Worm (Caenorhabditis elegans): ENCODE measurements around the gene rpb-8.
A peak's percentile ranks its signal among the peaks of the same experiment; 100 is the strongest.

Gene rpb-8

DNA sequence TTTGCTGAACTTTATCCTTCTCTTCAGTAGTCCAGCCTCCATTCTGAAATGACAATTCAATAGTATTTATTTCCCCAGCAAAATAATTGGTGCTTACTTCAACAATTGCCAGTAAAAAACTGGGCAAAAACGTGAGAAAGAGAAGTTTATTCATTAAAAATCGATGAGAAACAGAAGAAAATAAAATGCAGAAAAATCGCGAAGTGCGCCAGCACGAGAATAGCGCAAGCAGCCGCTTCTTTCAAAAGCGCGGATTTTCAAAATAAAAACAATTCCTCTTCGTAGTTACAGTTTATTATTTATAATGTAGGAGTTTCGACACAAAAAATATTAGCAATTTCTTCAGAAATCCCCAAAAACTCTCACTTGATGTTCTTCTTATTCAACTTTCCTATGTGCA, 45.1 kb upstream of the rpb-8 start, which contains the start of gene C27F2.9 (continued):
- TF ChIP-seq K12H6.12 (tag; optimal IDR thresholded peaks at IDR 0.05) = peak; percentile 54
- TF ChIP-seq attf-3 (GFP tag; conservative IDR thresholded peaks at IDR 0.05) = peak; percentile 77
- TF ChIP-seq madf-10 (tag; optimal IDR thresholded peaks at IDR 0.05) = peak; percentile 35
- peak; percentile 34 for TF ChIP-seq ceh-27 (GFP tag; optimal IDR thresholded peaks at IDR 0.05)
- peak; percentile 42; the same call in 1 of the 2 replicates for TF ChIP-seq ztf-6 (GFP tag; IDR thresholded peaks at IDR 0.05)
- TF ChIP-seq rcor-1 (GFP tag; IDR thresholded peaks at IDR 0.05) = peak; percentile 90
- peak; percentile 98 for TF ChIP-seq ztf-18 (tag; optimal IDR thresholded peaks at IDR 0.05)
- peak; percentile 77 for TF ChIP-seq lsl-1 (GFP tag; optimal IDR thresholded peaks at IDR 0.05)
- TF ChIP-seq mcd-1 (GFP tag; IDR thresholded peaks at IDR 0.05) = peak; percentile 90
- TF ChIP-seq attf-5 (GFP tag; optimal IDR thresholded peaks at IDR 0.05) = peak; percentile 91
- peak; percentile 73 for TF ChIP-seq pbrm-1 (GFP tag; IDR thresholded peaks at IDR 0.05)
- peak; percentile 67; the same call in 1 of the 2 replicates for TF ChIP-seq ceh-100 (GFP tag; IDR thresholded peaks at IDR 0.05)
- peak; percentile 67 for TF ChIP-seq xnd-1 (tag; optimal IDR thresholded peaks at IDR 0.05)
- TF ChIP-seq Y56A3A.18 (GFP tag; IDR thresholded peaks at IDR 0.05) = no peak
- TF ChIP-seq lin-54 (GFP tag; optimal IDR thresholded peaks at IDR 0.05) = peak; percentile 100
- TF ChIP-seq tbp1 (GFP tag; optimal IDR thresholded peaks at IDR 0.05) = no peak
- no peak for TF ChIP-seq Y79H2A.3 (GFP tag; conservative IDR thresholded peaks at IDR 0.05)
- peak; percentile 67 for TF ChIP-seq hmg-1.2 (GFP tag; IDR thresholded peaks at IDR 0.05)
- TF ChIP-seq rpc-1 (optimal IDR thresholded peaks at IDR 0.05) = no peak
- no peak for TF ChIP-seq rpc-1 (tag; optimal IDR thresholded peaks at IDR 0.05)
- peak; percentile 97 for TF ChIP-seq dpl-1 (GFP tag; optimal IDR thresholded peaks at IDR 0.05)
- TF ChIP-seq K11D2.4 (GFP tag; IDR thresholded peaks at IDR 0.05) = peak; percentile 83

DNA sequence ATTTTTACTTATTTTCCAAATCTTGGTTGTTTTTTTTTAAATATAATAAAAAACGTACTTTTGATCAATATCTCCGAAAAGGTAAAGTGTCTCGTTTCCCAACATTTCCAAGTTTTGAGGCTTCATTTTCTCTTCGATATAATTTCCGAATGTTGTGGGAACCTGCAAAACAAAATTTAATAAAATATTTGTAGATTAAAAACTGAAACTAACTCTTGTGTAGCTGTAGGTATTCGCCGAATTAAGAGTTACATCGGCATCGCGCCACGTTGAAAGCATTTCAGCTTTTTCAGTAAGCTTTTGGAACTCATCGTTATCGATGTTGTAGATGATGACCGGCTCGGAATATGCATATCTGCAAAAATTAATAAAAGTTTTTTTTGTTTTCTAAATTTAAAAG, 44.6 kb upstream of the rpb-8 start, which contains the start of gene vps-22:
vps-22 (minus strand) TSS at position 101 of the 400 bp plus-strand sequence.
- TF ChIP-seq akir-1 (GFP tag; optimal IDR thresholded peaks at IDR 0.05) (no peak), ztf-28 (GFP tag; IDR thresholded peaks at IDR 0.05) (no peak), F49E8.2 (tag; optimal IDR thresholded peaks at IDR 0.05; ENCODE audit: insufficient read depth) (no peak), B0035.1 (tag; optimal IDR thresholded peaks at IDR 0.05) (no peak), C06A6.2 (GFP tag; conservative IDR thresholded peaks at IDR 0.05) (no peak), chd-7 (tag; optimal IDR thresholded peaks at IDR 0.05) (no peak), snpc-3.4 (tag; optimal IDR thresholded peaks at IDR 0.05) (no peak), rec-8 (tag; optimal IDR thresholded peaks at IDR 0.05) (no peak), hlh-26 (GFP tag; conservative IDR thresholded peaks at IDR 0.05) (no peak), rpc-1 (optimal IDR thresholded peaks at IDR 0.05) (no peak), rpc-1 (tag; optimal IDR thresholded peaks at IDR 0.05) (no peak), K11D2.4 (GFP tag; IDR thresholded peaks at IDR 0.05) (no peak), ceh-58 (GFP tag; IDR thresholded peaks at IDR 0.05) (no peak), nhr-90 (tag; optimal IDR thresholded peaks at IDR 0.05) (no peak)

DNA sequence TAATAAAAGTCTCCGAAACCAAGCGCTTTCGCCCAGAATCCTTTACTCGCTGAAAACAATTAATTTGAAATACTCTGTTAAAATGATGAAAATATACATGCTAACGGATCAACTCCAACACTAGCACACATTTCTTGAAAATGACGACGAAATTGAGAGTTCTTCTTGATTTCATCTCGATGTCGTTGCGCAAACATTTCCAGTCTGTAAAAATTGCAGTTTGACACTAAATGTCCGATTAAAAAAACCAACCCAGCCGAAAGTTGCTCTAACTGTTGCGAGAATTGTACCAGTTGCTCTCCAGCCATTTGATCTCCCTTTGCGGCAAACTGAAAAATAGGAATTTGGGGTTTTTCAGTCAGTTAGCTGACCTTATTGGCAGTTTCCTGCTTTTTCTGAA, 43.5 kb upstream of the rpb-8 start:
- TF ChIP-seq lin-54 (GFP tag; optimal IDR thresholded peaks at IDR 0.05) (no peak), let-607 (tag; optimal IDR thresholded peaks at IDR 0.05) (no peak), ekl-4 (GFP tag; IDR thresholded peaks at IDR 0.05) (0 out of 2 replicates have a peak, but pooled peaks have one; percentile 18), madf-10 (tag; optimal IDR thresholded peaks at IDR 0.05) (no peak), snpc-1.1 (tag; optimal IDR thresholded peaks at IDR 0.05; ENCODE audit: insufficient read depth) (no peak), snpc-1.3 (tag; optimal IDR thresholded peaks at IDR 0.05; ENCODE audit: insufficient read depth) (no peak), ztf-18 (tag; optimal IDR thresholded peaks at IDR 0.05) (peak; percentile 9), snpc-3.4 (tag; optimal IDR thresholded peaks at IDR 0.05) (no peak), ama-1 (optimal IDR thresholded peaks at IDR 0.05) (no peak), ama-1 (GFP tag; optimal IDR thresholded peaks at IDR 0.05) (no peak), Y53G8AR.9 (GFP tag; conservative IDR thresholded peaks at IDR 0.05) (no peak), ceh-40 (GFP tag; IDR thresholded peaks at IDR 0.05) (no peak), ceh-27 (GFP tag; optimal IDR thresholded peaks at IDR 0.05) (no peak), fkh-3 (tag; optimal IDR thresholded peaks at IDR 0.05) (no peak), atf-7 (tag; optimal IDR thresholded peaks at IDR 0.05) (no peak), die-1 (tag; optimal IDR thresholded peaks at IDR 0.05) (no peak), madf-6 (GFP tag; IDR thresholded peaks at IDR 0.05) (peak; percentile 34; the same call in 1 of the 2 replicates), mes-4 (tag; optimal IDR thresholded peaks at IDR 0.05) (no peak)

Measured in whole organism, young adult.